Fruit fly (Drosophila melanogaster): ENCODE results near the gene CG42238.

The CG42238 gene

DNA sequence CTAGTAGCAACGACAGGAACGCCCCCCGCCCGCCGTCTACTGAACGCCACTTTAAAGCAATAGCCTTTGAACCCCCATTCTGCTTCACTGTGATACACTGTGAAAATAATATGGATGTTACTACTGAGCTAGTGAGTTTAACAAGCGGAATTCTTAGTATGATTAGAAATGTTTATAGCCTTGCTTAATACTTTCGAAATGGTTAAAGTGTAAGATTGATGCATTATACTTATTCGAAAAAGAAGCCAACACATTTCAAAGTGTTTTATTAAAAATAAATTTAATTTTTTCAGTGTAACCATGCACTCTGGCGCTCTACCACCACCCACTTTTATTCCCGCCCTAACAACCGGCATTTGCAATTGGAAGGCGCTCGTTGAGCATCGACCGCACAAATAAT lies 107.6 kb downstream of the CG42238 start (continued):
- TF ChIP-seq D (optimal IDR thresholded peaks at IDR 0.05) (no peak), D (GFP tag; optimal IDR thresholded peaks at IDR 0.05) (peak; percentile 51), CG14860 (GFP tag; IDR thresholded peaks at IDR 0.05; ENCODE audit: partially characterized antibody) (no peak), row (GFP tag; IDR thresholded peaks at IDR 0.05) (peak; percentile 63), CG18599 (GFP tag; optimal IDR thresholded peaks at IDR 0.05) (peak; percentile 15), CG10979 (tag; optimal IDR thresholded peaks at IDR 0.05) (peak; percentile 59), ci (GFP tag; IDR thresholded peaks at IDR 0.05) (peak; percentile 70), Poxn (GFP tag; IDR thresholded peaks at IDR 0.05) (no peak), CG6854 (GFP tag; optimal IDR thresholded peaks at IDR 0.05) (no peak), dmrt99B (tag; optimal IDR thresholded peaks at IDR 0.05) (peak; percentile 60), pum (GFP tag; optimal IDR thresholded peaks at IDR 0.05) (no peak), CG10209 (GFP tag; optimal IDR thresholded peaks at IDR 0.05) (peak; percentile 25), wor (GFP tag; IDR thresholded peaks at IDR 0.05) (0 out of 2 replicates have a peak, but pooled peaks have one; percentile 17), onecut (GFP tag; IDR thresholded peaks at IDR 0.05) (peak; percentile 38; the same call in 1 of the 2 replicates), lola (GFP tag; optimal IDR thresholded peaks at IDR 0.05) (peak in 1 of 3 experiments; percentile 43)

- TF ChIP-seq Drgx (GFP tag; IDR thresholded peaks at IDR 0.05) (peak; percentile 33; the same call in 1 of the 2 replicates), Dfd (GFP tag; optimal IDR thresholded peaks at IDR 0.05) (no peak), Antp (GFP tag; optimal IDR thresholded peaks at IDR 0.05) (no peak), crol (GFP tag; IDR thresholded peaks at IDR 0.05) (peak; percentile 3; the same call in 1 of the 2 replicates), Vsx1 (GFP tag; optimal IDR thresholded peaks at IDR 0.05) (no peak)
These were observed 108.8 kb downstream of the CG42238 start for dm6 chr2L:20943148-20943547.

DNA sequence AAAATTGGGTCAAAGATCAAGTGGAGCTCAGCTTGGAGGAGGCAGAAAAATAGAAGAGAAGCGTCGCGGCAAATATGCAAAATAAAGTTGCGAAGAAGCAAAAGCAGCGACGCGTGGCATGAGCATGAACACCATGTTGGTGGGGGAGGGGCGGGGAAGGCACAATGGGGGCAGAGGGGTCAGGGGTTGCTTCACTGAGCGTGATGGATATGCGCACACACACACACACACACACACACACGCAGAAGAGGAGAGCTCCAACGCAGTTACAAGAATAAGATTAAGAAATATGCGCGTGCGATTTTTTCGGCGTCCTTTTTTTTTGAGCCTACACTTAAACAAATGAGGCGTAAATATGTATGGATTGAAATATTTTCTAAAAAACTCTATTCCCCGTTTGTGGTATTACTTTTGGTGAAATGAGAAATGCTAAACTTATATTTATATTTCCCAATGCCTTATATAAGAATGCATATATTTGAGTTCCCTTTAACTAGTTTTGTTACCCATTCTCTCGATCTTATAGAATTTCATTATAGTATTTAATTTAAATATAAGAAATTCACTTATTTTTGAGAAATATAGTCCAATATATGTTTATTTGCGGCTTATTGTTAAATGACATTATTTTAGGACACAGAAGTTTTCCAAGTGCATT lies 109.6 kb downstream of the CG42238 start:
- TF ChIP-seq chm (GFP tag; IDR thresholded peaks at IDR 0.05) (no peak), Asciz (GFP tag; optimal IDR thresholded peaks at IDR 0.05) (no peak), crol (GFP tag; IDR thresholded peaks at IDR 0.05) (peak; percentile 80), CG16813 (GFP tag; IDR thresholded peaks at IDR 0.05; ENCODE audit: partially characterized antibody) (0 out of 3 replicates have a peak, but pooled peaks have one; percentile 8), sens (GFP tag) (peak; percentile 1), Tbp (GFP tag; optimal IDR thresholded peaks at IDR 0.05) (no peak)

- TF ChIP-seq tx (GFP tag; optimal IDR thresholded peaks at IDR 0.05) = no peak
- no peak for TF ChIP-seq oc (tag; optimal IDR thresholded peaks at IDR 0.05)
- TF ChIP-seq CG14667 (GFP tag; IDR thresholded peaks at IDR 0.05) = no peak
These were observed 111.2 kb downstream of the CG42238 start for dm6 chr2L:20940738-20941137.

DNA sequence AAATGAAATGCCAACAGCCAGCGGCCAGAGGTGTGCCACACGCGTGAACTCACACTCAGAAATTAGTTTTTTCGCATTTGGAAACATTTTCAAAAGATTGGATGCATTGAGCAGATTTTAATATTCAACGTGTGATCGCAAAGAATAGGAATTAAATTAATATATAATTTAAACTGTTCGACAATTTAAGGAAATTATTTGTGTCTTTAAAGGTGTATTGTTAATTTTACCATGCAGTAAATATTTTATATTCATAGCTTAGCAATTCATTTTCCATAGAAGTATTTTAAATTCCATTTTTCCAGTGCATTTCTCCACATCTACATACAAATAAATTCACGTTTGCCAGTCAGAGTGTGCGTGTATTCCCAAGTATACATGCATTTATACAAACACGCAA lies 112.3 kb downstream of the CG42238 start:
- TF ChIP-seq CG13894 (tag; optimal IDR thresholded peaks at IDR 0.05) (no peak), Neu2 (GFP tag; optimal IDR thresholded peaks at IDR 0.05; ENCODE audit: borderline replicate concordance) (no peak), CG7786 (GFP tag; optimal IDR thresholded peaks at IDR 0.05) (no peak), Fer1 (GFP tag; optimal IDR thresholded peaks at IDR 0.05) (no peak), Aef1 (GFP tag; IDR thresholded peaks at IDR 0.05) (peak; percentile 35; the same call in 1 of the 3 replicates), CG10274 (GFP tag; optimal IDR thresholded peaks at IDR 0.05) (no peak), Drgx (GFP tag; IDR thresholded peaks at IDR 0.05) (peak; percentile 13; the same call in 1 of the 2 replicates), CG10959 (GFP tag; IDR thresholded peaks at IDR 0.05) (no peak), CG17328 (GFP tag; IDR thresholded peaks at IDR 0.05) (no peak), CG2712 (tag; optimal IDR thresholded peaks at IDR 0.05) (peak; percentile 39), klu (GFP tag; IDR thresholded peaks at IDR 0.05) (peak; percentile 7; the same call in 1 of the 2 replicates), ken (GFP tag; IDR thresholded peaks at IDR 0.05) (no peak), h (optimal IDR thresholded peaks at IDR 0.05) (no peak), Lim3 (GFP tag; IDR thresholded peaks at IDR 0.05) (no peak), CG18262 (tag; optimal IDR thresholded peaks at IDR 0.05) (peak; percentile 39), CG9215 (GFP tag; IDR thresholded peaks at IDR 0.05) (no peak), ac (GFP tag; optimal IDR thresholded peaks at IDR 0.05) (no peak), eve (GFP tag; optimal IDR thresholded peaks at IDR 0.05) (peak in 1 of 2 experiments; percentile 41)
